Fruit fly (Drosophila melanogaster) whole organism, embryonic: ENCODE measurements around the gene CG31883.

Source experiments
- Awh ChIP-seq: fragments of 200-800 bp; sonication (Bioruptor generic); IDR thresholded peaks from 2 replicates; pipeline ENCODE4, ENCODE4 v1.3.6; 2022; ENCODE audit warnings: missing biosample characterization, missing genetic modification characterization
- Bgb ChIP-seq: fragments of 200-800 bp; sonication (Bioruptor generic); IDR thresholded peaks from 2 replicates; pipeline ENCODE4 v1.3.6; 2022; ENCODE audit warnings: missing biosample characterization, missing genetic modification characterization; ENCODE audit not compliant: partially characterized antibody
- CG10431 ChIP-seq: fragments of 200-800 bp; sonication (Bioruptor generic); optimal IDR thresholded peaks from 3 replicates; lab custom pipeline; 2018; ENCODE audit warnings: missing biosample characterization, mild to moderate bottlenecking, missing genetic modification characterization
- CG12236 ChIP-seq: fragments of 200-800 bp; sonication (Bioruptor generic); optimal IDR thresholded peaks from 2 replicates; lab custom pipeline; 2016; ENCODE audit warnings: missing biosample characterization, missing genetic modification characterization
- CG12769 ChIP-seq: fragments of 200-800 bp; sonication (Bioruptor generic); optimal IDR thresholded peaks from 2 replicates; lab custom pipeline; 2019; ENCODE audit warnings: missing biosample characterization, mild to moderate bottlenecking, missing genetic modification characterization, moderate library complexity
- CG14014 ChIP-seq: fragments of 200-800 bp; sonication (Bioruptor generic); IDR thresholded peaks from 2 replicates; pipeline ENCODE4 v1.3.6; 2022; ENCODE audit warnings: missing biosample characterization, missing genetic modification characterization
- CG16779 ChIP-seq: fragments of 200-800 bp; sonication (Bioruptor generic); IDR thresholded peaks from 2 replicates; pipeline ENCODE4 v1.3.6; 2022; ENCODE audit warnings: missing biosample characterization, missing genetic modification characterization
- CG16863 ChIP-seq: fragments of 200-800 bp; sonication (Bioruptor generic); optimal IDR thresholded peaks from 3 replicates; lab custom pipeline; 2016; ENCODE audit warnings: missing biosample characterization, missing genetic modification characterization
- CG17361 ChIP-seq: fragments of 200-800 bp; sonication (Bioruptor generic); IDR thresholded peaks from 3 replicates; pipeline ENCODE4 v1.3.6; 2022; ENCODE audit warnings: missing biosample characterization, missing genetic modification characterization
- CG18599 ChIP-seq: fragments of 200-800 bp; sonication (Bioruptor generic); optimal IDR thresholded peaks from 3 replicates; lab custom pipeline; 2017; ENCODE audit warnings: missing biosample characterization, missing genetic modification characterization, mild to moderate bottlenecking, moderate library complexity, missing genetic modification reagents
- CG2120 ChIP-seq: fragments of 200-800 bp; sonication (Bioruptor generic); optimal IDR thresholded peaks from 3 replicates; lab custom pipeline; 2016; ENCODE audit warnings: missing biosample characterization, missing genetic modification characterization
- CG32532 ChIP-seq: fragments of 200-800 bp; sonication (Bioruptor generic); IDR thresholded peaks from 2 replicates; pipeline ENCODE4 v1.3.6; 2022; ENCODE audit warnings: missing biosample characterization, missing genetic modification characterization
- CG33213 ChIP-seq: fragments of 200-800 bp; sonication (Bioruptor generic); optimal IDR thresholded peaks from 3 replicates; lab custom pipeline; 2016; ENCODE audit warnings: missing biosample characterization, missing genetic modification characterization
- CG34422 ChIP-seq: fragments of 200-800 bp; sonication (Bioruptor generic); IDR thresholded peaks from 3 replicates; pipeline ENCODE4 v1.3.6; 2022; ENCODE audit warnings: missing biosample characterization, missing genetic modification characterization
- CG3995 ChIP-seq: fragments of 200-800 bp; sonication (Bioruptor generic); optimal IDR thresholded peaks from 3 replicates; lab custom pipeline; 2016; ENCODE audit warnings: missing biosample characterization, missing genetic modification characterization
- CG4707 ChIP-seq: fragments of 200-800 bp; sonication (Bioruptor generic); optimal IDR thresholded peaks from 2 replicates; lab custom pipeline; 2018; ENCODE audit warnings: missing biosample characterization, mild to moderate bottlenecking, missing genetic modification characterization, moderate library complexity
- CG5245 ChIP-seq: fragments of 200-800 bp; sonication (Bioruptor generic); optimal IDR thresholded peaks from 3 replicates; lab custom pipeline; 2016; ENCODE audit warnings: missing biosample characterization, missing genetic modification characterization
- CG5953 ChIP-seq: fragments of 200-800 bp; sonication (Bioruptor generic); IDR thresholded peaks from 2 replicates; pipeline ENCODE4 v1.3.6; 2022; ENCODE audit warnings: missing biosample characterization, missing genetic modification characterization
- CG6683 ChIP-seq: fragments of 200-800 bp; sonication (Bioruptor generic); optimal IDR thresholded peaks from 2 replicates; lab custom pipeline; 2017; ENCODE audit warnings: missing biosample characterization, mild to moderate bottlenecking, missing genetic modification characterization, missing genetic modification reagents
- CG6813 ChIP-seq: fragments of 200-800 bp; sonication (Bioruptor generic); optimal IDR thresholded peaks from 2 replicates; lab custom pipeline; 2017; ENCODE audit warnings: missing biosample characterization, missing genetic modification characterization, mild to moderate bottlenecking, moderate library complexity, missing genetic modification reagents
- CG7357 ChIP-seq: fragments of 200-800 bp; sonication (Bioruptor generic); IDR thresholded peaks from 3 replicates; pipeline ENCODE4 v1.3.6; 2022; ENCODE audit warnings: missing biosample characterization, missing genetic modification characterization
- Doc3 ChIP-seq: fragments of 200-800 bp; sonication (Bioruptor generic); IDR thresholded peaks from 3 replicates; pipeline ENCODE4 v1.3.6; 2022; ENCODE audit warnings: missing biosample characterization, missing genetic modification characterization; ENCODE audit not compliant: partially characterized antibody
- ERR ChIP-seq: fragments of 200-800 bp; sonication (Bioruptor generic); optimal IDR thresholded peaks from 2 replicates; lab custom pipeline; 2016; ENCODE audit warnings: missing biosample characterization, missing genetic modification characterization
- Ets65A ChIP-seq: fragments of 200-800 bp; sonication (Bioruptor generic); peaks from one replicate; lab custom pipeline; 2016; ENCODE audit warnings: missing biosample characterization, missing genetic modification characterization
- MBD-R2 ChIP-seq: fragments of 200-800 bp; sonication (Bioruptor generic); IDR thresholded peaks from 2 replicates; pipeline ENCODE4 v1.3.6; 2022; ENCODE audit warnings: missing biosample characterization, missing genetic modification characterization
- Nf-YB ChIP-seq: fragments of 200-800 bp; sonication (Bioruptor generic); optimal IDR thresholded peaks from 3 replicates; lab custom pipeline; 2019; ENCODE audit warnings: missing biosample characterization, mild to moderate bottlenecking, missing genetic modification characterization, moderate library complexity
- Nf-YC ChIP-seq: fragments of 200-800 bp; optimal IDR thresholded peaks from 3 replicates; lab custom pipeline; 2019; ENCODE audit warnings: missing biosample characterization, mild to moderate bottlenecking, missing genetic modification characterization, moderate library complexity
- Opbp ChIP-seq: fragments of 200-800 bp; sonication (Bioruptor generic); IDR thresholded peaks from 3 replicates; pipeline ENCODE4 v1.3.6; 2022; ENCODE audit warnings: missing biosample characterization, missing genetic modification characterization; ENCODE audit not compliant: partially characterized antibody
- Scr ChIP-seq: fragments of 200-800 bp; sonication (Bioruptor generic); IDR thresholded peaks from 2 replicates; pipeline ENCODE4 v1.3.6; 2022; ENCODE audit warnings: missing biosample characterization, missing genetic modification characterization; ENCODE audit not compliant: partially characterized antibody
- Sry-δ ChIP-seq: fragments of 200-800 bp; sonication (Bioruptor generic); optimal IDR thresholded peaks from 2 replicates; lab custom pipeline; 2016; ENCODE audit warnings: missing biosample characterization, missing genetic modification characterization
- Trl ChIP-seq, 3 experiments: fragments of >200 bp in 2 of 3; fragments of 200-800 bp in 1 of 3; sonication (Bioruptor generic) in 1 of 3; optimal IDR thresholded peaks; 2 replicates in 1 of 3; 3 replicates in 2 of 3; lab custom pipeline; 2016 to 2017; ENCODE audit warnings: missing biosample characterization in 1 of 3, missing genetic modification characterization in 1 of 3
- Usf ChIP-seq: fragments of 200-800 bp; sonication (Bioruptor generic); optimal IDR thresholded peaks from 2 replicates; lab custom pipeline; 2017; ENCODE audit warnings: missing genotype, missing biosample characterization, missing genetic modification characterization
- bowl ChIP-seq: fragments of 200-800 bp; sonication (Bioruptor generic); IDR thresholded peaks from 2 replicates; pipeline ENCODE4 v1.3.6; 2022; ENCODE audit warnings: missing biosample characterization, missing genetic modification characterization
- br ChIP-seq: fragments of >200 bp; optimal IDR thresholded peaks from 2 replicates; lab custom pipeline; 2017
- cato ChIP-seq: fragments of 200-800 bp; sonication (Bioruptor generic); optimal IDR thresholded peaks from 2 replicates; lab custom pipeline; 2016; ENCODE audit warnings: missing biosample characterization, missing genetic modification characterization, borderline replicate concordance
- chn ChIP-seq: fragments of 200-800 bp; sonication (Bioruptor generic); optimal IDR thresholded peaks from 2 replicates; lab custom pipeline; 2016; ENCODE audit warnings: missing biosample characterization, missing genetic modification characterization
- dan ChIP-seq: fragments of 200-800 bp; sonication (Bioruptor generic); IDR thresholded peaks from 2 replicates; pipeline ENCODE4 v1.3.6; 2022; ENCODE audit warnings: missing biosample characterization, missing genetic modification characterization
- exex ChIP-seq: fragments of 200-800 bp; sonication (Bioruptor generic); optimal IDR thresholded peaks from 4 replicates; lab custom pipeline; 2018; ENCODE audit warnings: missing biosample characterization, mild to moderate bottlenecking, missing genetic modification characterization, moderate library complexity
- fd102C ChIP-seq: fragments of 200-800 bp; sonication (Bioruptor generic); optimal IDR thresholded peaks from 2 replicates; lab custom pipeline; 2018; ENCODE audit warnings: missing biosample characterization, mild to moderate bottlenecking, missing genetic modification characterization, moderate library complexity
- ham ChIP-seq: fragments of 200-800 bp; sonication (Bioruptor generic); IDR thresholded peaks from 2 replicates; pipeline ENCODE4 v1.3.6; 2022; ENCODE audit warnings: missing biosample characterization, missing genetic modification characterization
- hbn ChIP-seq: fragments of 200-800 bp; sonication (Bioruptor generic); IDR thresholded peaks from 2 replicates; pipeline ENCODE4 v1.3.6; 2022; ENCODE audit warnings: missing biosample characterization, missing genetic modification characterization; ENCODE audit not compliant: partially characterized antibody
- mirr ChIP-seq: fragments of 200-800 bp; sonication (Bioruptor generic); optimal IDR thresholded peaks from 3 replicates; lab custom pipeline; 2018; ENCODE audit warnings: missing biosample characterization, mild to moderate bottlenecking, missing genetic modification characterization
- nerfin-1 ChIP-seq: fragments of 200-800 bp; sonication (Bioruptor generic); optimal IDR thresholded peaks from 3 replicates; lab custom pipeline; 2019; ENCODE audit warnings: missing biosample characterization, mild to moderate bottlenecking, missing genetic modification characterization, moderate library complexity
- pho ChIP-seq: fragments of 200-800 bp; sonication (Bioruptor generic); optimal IDR thresholded peaks from 2 replicates; lab custom pipeline; 2016; ENCODE audit warnings: missing biosample characterization, missing genetic modification characterization
- sc ChIP-seq, 3 experiments: fragments of >200 bp in 2 of 3; fragments of 200-800 bp in 1 of 3; sonication (Bioruptor generic) in 1 of 3; optimal IDR thresholded peaks; 2 replicates in 2 of 3; 3 replicates in 1 of 3; lab custom pipeline; 2017; ENCODE audit warnings: mild to moderate bottlenecking in 1 of 3, missing biosample characterization in 1 of 3, missing genetic modification characterization in 1 of 3, missing genetic modification reagents in 1 of 3
- sna ChIP-seq: fragments of 200-800 bp; sonication (Bioruptor generic); IDR thresholded peaks from 2 replicates; pipeline ENCODE4 v1.3.6; 2022; ENCODE audit warnings: missing biosample characterization, missing genetic modification characterization; ENCODE audit not compliant: partially characterized antibody
- ttk ChIP-seq: fragments of 200-800 bp; sonication (Bioruptor generic); IDR thresholded peaks from 2 replicates; pipeline ENCODE4 v2.1.2; 2022; ENCODE audit warnings: missing biosample characterization, missing genetic modification characterization

The CG31883 gene

dm6 chr2L:9520886-9521868 lies 7.1 kb upstream of the CG31883 start, which contains the start of gene Oatp30B (continued):
- peak; percentile 86 for TF ChIP-seq exex (tag; lab: Kevin White, UChicago)
- TF ChIP-seq CG12236, result peak; percentile 91
- peak; percentile 96 for TF ChIP-seq pho (GFP tag; lab: Kevin White, UChicago)
- TF ChIP-seq ttk (GFP tag; lab: Robert Waterston, UW), result peak; percentile 95
- TF ChIP-seq hbn (GFP tag; lab: Robert Waterston, UW), result peak; percentile 99
- TF ChIP-seq CG33213, result peak; percentile 94
- TF ChIP-seq chn (GFP tag; lab: Kevin White, UChicago), result peak; percentile 95
- TF ChIP-seq nerfin-1 (tag; lab: Kevin White, UChicago), result peak; percentile 94
- TF ChIP-seq Scr (GFP tag; lab: Robert Waterston, UW), result peak; percentile 99
- TF ChIP-seq CG14014 (GFP tag; lab: Robert Waterston, UW), result peak; percentile 97
- TF ChIP-seq fd102C, result peak; percentile 74
- peak; percentile 92 for TF ChIP-seq CG16863 (GFP tag; lab: Kevin White, UChicago)
- no peak for TF ChIP-seq dan (GFP tag; lab: Robert Waterston, UW)
- TF ChIP-seq Bgb, result peak; percentile 96
- TF ChIP-seq MBD-R2 (GFP tag; lab: Robert Waterston, UW), result peak; percentile 96
- TF ChIP-seq CG12769, result peak; percentile 98
- peak; percentile 99 for TF ChIP-seq Ets65A (GFP tag; lab: Kevin White, UChicago)
- peak; percentile 88; the same call in 1 of the 2 replicates for TF ChIP-seq ham (GFP tag; lab: Robert Waterston, UW)
- TF ChIP-seq cato (GFP tag; lab: Kevin White, UChicago), result peak; percentile 92
- peak; percentile 99 for TF ChIP-seq CG2120 (GFP tag; lab: Kevin White, UChicago)
- peak; percentile 81 for TF ChIP-seq CG4707 (GFP tag; lab: Kevin White, UChicago)
- peak; percentile 72 for TF ChIP-seq CG10431 (GFP tag; lab: Kevin White, UChicago)
- peak; percentile 100 for TF ChIP-seq Doc3
- peak; percentile 67 for TF ChIP-seq CG3995 (GFP tag; lab: Kevin White, UChicago)
- TF ChIP-seq Awh (GFP tag; lab: Robert Waterston, UW), result peak; percentile 96
- TF ChIP-seq CG6683, result peak; percentile 87
- peak; percentile 96 for TF ChIP-seq CG17361
- peak; percentile 88 for TF ChIP-seq Nf-YC (tag; lab: Kevin White, UChicago)
- peak; percentile 93 for TF ChIP-seq bowl (GFP tag; lab: Robert Waterston, UW)
- TF ChIP-seq Usf (GFP tag; lab: Kevin White, UChicago), result peak; percentile 90
- peak; percentile 89 for TF ChIP-seq ERR
- TF ChIP-seq sna (GFP tag; lab: Robert Waterston, UW), result peak; percentile 100
- TF ChIP-seq CG6813 (GFP tag; lab: Kevin White, UChicago), result peak; percentile 94
- TF ChIP-seq CG18599, result peak; percentile 97
- peak; percentile 97 for TF ChIP-seq CG5953 (GFP tag; lab: Robert Waterston, UW)
- TF ChIP-seq mirr, result peak; percentile 94
- TF ChIP-seq Trl (optimal IDR thresholded peaks at IDR 0.05; lab: Kevin White, UChicago), result peak; percentile 67 to 77
- peak; percentile 96 for TF ChIP-seq Trl (GFP tag; optimal IDR thresholded peaks at IDR 0.05; lab: Kevin White, UChicago)
- no peak for TF ChIP-seq br (lab: Kevin White, UChicago)
- peak; percentile 85 for TF ChIP-seq Nf-YB (GFP tag; lab: Kevin White, UChicago)
- TF ChIP-seq CG32532 (GFP tag; lab: Robert Waterston, UW), result peak; percentile 98
- peak; percentile 96 for TF ChIP-seq CG5245 (GFP tag; lab: Kevin White, UChicago)
- peak; percentile 96 for TF ChIP-seq Opbp (GFP tag; lab: Robert Waterston, UW)
- peak; percentile 96 for TF ChIP-seq CG16779 (GFP tag; lab: Robert Waterston, UW)
- TF ChIP-seq CG34422, result peak; percentile 97
- peak; percentile 96 for TF ChIP-seq Sry-δ (GFP tag; lab: Kevin White, UChicago)
- TF ChIP-seq CG7357, result peak; percentile 88
- TF ChIP-seq sc (optimal IDR thresholded peaks at IDR 0.05; lab: Kevin White, UChicago), result no peak
- peak; percentile 86 for TF ChIP-seq sc (GFP tag; optimal IDR thresholded peaks at IDR 0.05; lab: Kevin White, UChicago)
